Worm (Caenorhabditis elegans): ENCODE data around the gene znfx-1.
A peak's percentile ranks its signal among the peaks of the same experiment; 100 is the strongest.

Gene znfx-1

ce11 chrII:9211684-9212083, 1.8 kb upstream of the znfx-1 start (continued):
- no peak for TF ChIP-seq Y53G8AR.9 (GFP tag; conservative IDR thresholded peaks at IDR 0.05)
- no peak for TF ChIP-seq zim-3 (tag; optimal IDR thresholded peaks at IDR 0.05)
- TF ChIP-seq lin-26 (GFP tag; IDR thresholded peaks at IDR 0.05) = peak; percentile 71; the same call in 1 of the 2 replicates
- TF ChIP-seq tbx-9 (tag; optimal IDR thresholded peaks at IDR 0.05; ENCODE audit: borderline replicate concordance) = no peak
- 0 out of 2 replicates have a peak, but pooled peaks have one; percentile 12 for TF ChIP-seq ztf-28 (GFP tag; IDR thresholded peaks at IDR 0.05)
- TF ChIP-seq Y67H2A.10 (GFP tag; conservative IDR thresholded peaks at IDR 0.05) = no peak
- peak; percentile 16 for TF ChIP-seq mxl-1 (tag; optimal IDR thresholded peaks at IDR 0.05)
- TF ChIP-seq ceh-58 (GFP tag; IDR thresholded peaks at IDR 0.05) = no peak
- TF ChIP-seq unc-130 (GFP tag; optimal IDR thresholded peaks at IDR 0.05) = no peak
- TF ChIP-seq attf-6 (GFP tag; IDR thresholded peaks at IDR 0.05) = no peak
- peak; percentile 53 for TF ChIP-seq ztf-18 (tag; optimal IDR thresholded peaks at IDR 0.05)
- peak; percentile 3 for TF ChIP-seq T07F8.4 (tag; optimal IDR thresholded peaks at IDR 0.05)
- no peak for TF ChIP-seq somi-1 (GFP tag; optimal IDR thresholded peaks at IDR 0.05)
- peak; percentile 82 for TF ChIP-seq snpc-1.3 (tag; optimal IDR thresholded peaks at IDR 0.05; ENCODE audit: insufficient read depth)
- TF ChIP-seq let-526 (GFP tag; IDR thresholded peaks at IDR 0.05) = no peak
- peak; percentile 81 for TF ChIP-seq him-1 (tag; optimal IDR thresholded peaks at IDR 0.05)
- TF ChIP-seq F55B11.4 (tag; optimal IDR thresholded peaks at IDR 0.05; ENCODE audit: borderline replicate concordance, insufficient read depth) = no peak
- TF ChIP-seq K12H6.12 (tag; optimal IDR thresholded peaks at IDR 0.05) = no peak
- TF ChIP-seq snpc-1.1 (tag; optimal IDR thresholded peaks at IDR 0.05; ENCODE audit: insufficient read depth) = peak; percentile 94
- no peak for TF ChIP-seq ets-4 (GFP tag; optimal IDR thresholded peaks at IDR 0.05)
- no peak for TF ChIP-seq F57A8.1 (GFP tag; optimal IDR thresholded peaks at IDR 0.05)
- TF ChIP-seq madf-8 (GFP tag; conservative IDR thresholded peaks at IDR 0.05) = no peak; the same call in 1 of the 2 replicates
- peak; percentile 24 for TF ChIP-seq mes-4 (tag; optimal IDR thresholded peaks at IDR 0.05)
- TF ChIP-seq cebp-1 (GFP tag; IDR thresholded peaks at IDR 0.05) = no peak
- TF ChIP-seq cebp-1 (tag; optimal IDR thresholded peaks at IDR 0.05) = no peak
- peak; percentile 49 for TF ChIP-seq xnd-1 (tag; optimal IDR thresholded peaks at IDR 0.05)
- TF ChIP-seq ceh-27 (GFP tag; optimal IDR thresholded peaks at IDR 0.05) = no peak
- peak; percentile 75 for TF ChIP-seq lin-54 (GFP tag; optimal IDR thresholded peaks at IDR 0.05)
- TF ChIP-seq B0336.3 (GFP tag; IDR thresholded peaks at IDR 0.05) = peak; percentile 73; the same call in 1 of the 2 replicates
- TF ChIP-seq ztf-25 (GFP tag; IDR thresholded peaks at IDR 0.05) = 0 out of 2 replicates have a peak, but pooled peaks have one; percentile 43
- peak; percentile 61 for TF ChIP-seq ekl-4 (GFP tag; IDR thresholded peaks at IDR 0.05)
- TF ChIP-seq lag-1 (GFP tag; IDR thresholded peaks at IDR 0.05) = no peak
- TF ChIP-seq gei-17 (GFP tag; optimal IDR thresholded peaks at IDR 0.05) = no peak
- no peak for TF ChIP-seq sptf-2 (GFP tag; optimal IDR thresholded peaks at IDR 0.05)
- peak; percentile 82 for TF ChIP-seq B0261.1 (tag; optimal IDR thresholded peaks at IDR 0.05)
- peak; percentile 68; the same call in 1 of the 2 replicates for TF ChIP-seq hmg-20 (GFP tag; IDR thresholded peaks at IDR 0.05)
- TF ChIP-seq T26A5.8 (tag; optimal IDR thresholded peaks at IDR 0.05) = peak; percentile 39
- TF ChIP-seq F49E8.2 (tag; optimal IDR thresholded peaks at IDR 0.05; ENCODE audit: insufficient read depth) = peak; percentile 46
- TF ChIP-seq madf-3 (GFP tag; IDR thresholded peaks at IDR 0.05) = no peak

ce11 chrII:9222969-9223368, 9.5 kb downstream of the znfx-1 start, which contains the start of gene ZK1067.3:
Gene ZK1067.3, plus strand, starts transcription at chrII:9223269.
- TF ChIP-seq hlh-12 (tag; optimal IDR thresholded peaks at IDR 0.05) (no peak), aptf-2 (GFP tag; conservative IDR thresholded peaks at IDR 0.05) (no peak), ztf-22 (GFP tag; optimal IDR thresholded peaks at IDR 0.05) (no peak), let-526 (GFP tag; IDR thresholded peaks at IDR 0.05) (no peak), madf-3 (GFP tag; IDR thresholded peaks at IDR 0.05) (no peak), die-1 (tag; optimal IDR thresholded peaks at IDR 0.05) (no peak), nhr-80 (tag; optimal IDR thresholded peaks at IDR 0.05) (no peak), F57C9.4 (tag; optimal IDR thresholded peaks at IDR 0.05) (no peak), bed-1 (GFP tag; IDR thresholded peaks at IDR 0.05) (no peak), rcor-1 (GFP tag; IDR thresholded peaks at IDR 0.05) (no peak), lin-26 (GFP tag; IDR thresholded peaks at IDR 0.05) (no peak)

All from whole organism, young adult.